Worm (Caenorhabditis elegans) whole organism, midembryonic: ENCODE data around the gene ubc-21.

ENCODE experiments used
- T22C8.4 ChIP-seq: fragments of 200-800 bp; sonication (Bioruptor generic); IDR thresholded peaks from 2 replicates; pipeline ENCODE4 v1.3.6; 2022; ENCODE audit warnings: missing genetic modification characterization, missing compliant biosample characterization
- cog-1 ChIP-seq: sonication (generic microtip); optimal IDR thresholded peaks from 2 replicates; lab custom pipeline; 2016; ENCODE audit warnings: missing genetic modification characterization, missing compliant biosample characterization
- flt-1 ChIP-seq: fragments of 200-800 bp; sonication (Bioruptor generic); IDR thresholded peaks from 2 replicates; pipeline ENCODE4 v1.3.6; 2022; ENCODE audit warnings: missing genetic modification characterization, missing compliant biosample characterization
- klf-2 ChIP-seq: fragments of 200-800 bp; sonication (Bioruptor generic); conservative IDR thresholded peaks from 2 replicates; pipeline ENCODE4 v1.3.6; 2022; ENCODE audit warnings: missing genetic modification reagents, missing genetic modification characterization, missing compliant biosample characterization
- med-1 ChIP-seq: sonication (generic microtip); optimal IDR thresholded peaks from 2 replicates; lab custom pipeline; 2017; ENCODE audit warnings: missing genetic modification characterization, mild to moderate bottlenecking, missing compliant biosample characterization, antibody characterized with exemption, missing genetic modification reagents; ENCODE audit not compliant: insufficient read depth
- ref-1 ChIP-seq: fragments of 200-800 bp; sonication (Bioruptor generic); conservative IDR thresholded peaks from 2 replicates; pipeline ENCODE4 v1.3.6; 2022; ENCODE audit warnings: missing genetic modification reagents, missing genetic modification characterization, missing compliant biosample characterization
- tab-1 ChIP-seq: fragments of 200-800 bp; sonication (Bioruptor generic); IDR thresholded peaks from 2 replicates; pipeline ENCODE4 v1.3.6; 2022; ENCODE audit warnings: missing genetic modification characterization, missing compliant biosample characterization
- ztf-23 ChIP-seq: fragments of 200-800 bp; sonication (Bioruptor generic); IDR thresholded peaks from 2 replicates; pipeline ENCODE4 v1.3.6; 2022; ENCODE audit warnings: missing genetic modification reagents, missing genetic modification characterization, missing compliant biosample characterization
- ztf-29 ChIP-seq: fragments of 200-800 bp; sonication (Bioruptor generic); IDR thresholded peaks from 2 replicates; pipeline ENCODE4 v1.3.6; 2022; ENCODE audit warnings: missing genetic modification reagents, missing genetic modification characterization, missing compliant biosample characterization

DNA sequence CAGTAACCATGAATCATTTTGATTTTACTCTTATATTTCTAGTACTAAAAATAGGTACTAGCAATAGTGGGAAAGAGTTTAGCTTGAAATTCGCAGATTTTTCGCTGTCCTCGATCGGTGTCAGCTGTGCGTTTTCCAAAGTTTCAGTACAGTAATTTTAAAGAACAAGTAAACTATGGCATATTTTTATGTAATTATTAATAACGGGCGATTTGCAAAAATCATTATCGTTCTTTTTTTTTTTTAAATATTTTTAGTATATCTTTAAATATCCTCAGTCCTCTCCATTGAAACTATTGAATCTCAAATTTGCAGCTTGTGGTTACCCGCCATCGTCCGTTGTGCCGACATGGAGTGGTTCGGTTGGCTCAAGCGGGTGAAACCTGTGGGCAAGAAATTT is 23.4 kb downstream of the ubc-21 start, which contains the start of gene C13E3.1:
- TF ChIP-seq cog-1 (tag; lab: Kevin White, UChicago) (no peak), T22C8.4 (no peak), ztf-29 (GFP tag; lab: Robert Waterston, UW) (no peak), flt-1 (GFP tag; lab: Robert Waterston, UW) (no peak), ref-1 (GFP tag; lab: Robert Waterston, UW) (no peak), med-1 (GFP tag; lab: Kevin White, UChicago) (no peak), tab-1 (GFP tag; lab: Robert Waterston, UW) (no peak), klf-2 (no peak), ztf-23 (no peak)
